Worm (Caenorhabditis elegans): ENCODE data around the gene vpat-1.

DNA sequence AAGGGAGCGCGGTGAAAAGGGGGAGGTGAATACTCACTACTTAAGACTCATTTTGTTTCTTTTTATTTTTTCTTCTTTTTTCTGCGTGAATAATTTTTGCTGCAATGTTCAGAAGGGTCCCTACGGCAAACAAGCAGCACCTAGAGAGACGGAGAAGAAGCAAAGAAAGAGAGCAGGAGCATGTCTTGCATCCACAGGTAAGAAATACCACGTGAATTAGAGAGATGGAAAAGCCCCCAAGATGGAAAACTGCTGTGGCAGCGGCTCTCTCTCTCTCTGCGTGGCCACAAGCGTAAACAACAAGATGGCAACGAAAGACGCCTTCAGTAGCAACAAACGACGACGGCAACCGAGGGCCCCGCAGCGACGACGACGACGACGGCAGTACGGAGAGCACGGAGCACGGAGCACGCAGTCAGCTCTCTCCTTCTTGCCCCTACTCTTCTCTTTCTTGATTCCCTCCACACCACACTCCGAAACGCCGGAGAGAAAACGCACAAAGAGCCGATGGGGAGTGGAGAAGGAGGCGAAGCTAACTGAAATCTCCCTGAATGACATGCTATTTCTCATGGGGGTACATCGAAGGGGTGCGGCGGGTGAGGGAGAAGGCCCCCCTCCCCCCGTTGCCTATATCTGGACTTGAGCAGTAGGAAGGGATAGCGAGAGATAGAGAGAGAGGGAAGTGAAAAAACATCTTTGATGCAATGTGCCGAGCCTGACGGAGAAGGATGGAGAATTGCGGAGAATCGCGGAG is 53.2 kb downstream of the vpat-1 start:
- no peak for TF ChIP-seq C06A6.2 (GFP tag; conservative IDR thresholded peaks at IDR 0.05)
- no peak for TF ChIP-seq nfya-1 (tag; optimal IDR thresholded peaks at IDR 0.05; ENCODE audit: borderline replicate concordance, insufficient read depth)
- TF ChIP-seq hlh-26 (GFP tag; conservative IDR thresholded peaks at IDR 0.05), result no peak
